Worm (Caenorhabditis elegans): ENCODE data around the gene dli-1.
A peak's percentile ranks its signal among the peaks of the same experiment; 100 is the strongest.

Gene dli-1

ce11 chrIV:13080185-13080584 lies 18.4 kb downstream of the dli-1 start (continued):
- TF ChIP-seq nhr-19 (GFP tag; conservative IDR thresholded peaks at IDR 0.05) (peak; percentile 40; the same call in 1 of the 2 replicates), nhr-237 (tag; optimal IDR thresholded peaks at IDR 0.05) (no peak), blmp-1 (tag; optimal IDR thresholded peaks at IDR 0.05) (peak; percentile 39), tbx-2 (tag; optimal IDR thresholded peaks at IDR 0.05) (peak; percentile 6), dsc-1 (tag; optimal IDR thresholded peaks at IDR 0.05) (no peak), nhr-90 (tag; optimal IDR thresholded peaks at IDR 0.05; ENCODE audit: poor library complexity) (peak; percentile 41), nhr-12 (tag; optimal IDR thresholded peaks at IDR 0.05) (no peak), nhr-28 (tag; optimal IDR thresholded peaks at IDR 0.05) (no peak), rnt-1 (tag; optimal IDR thresholded peaks at IDR 0.05) (no peak), efl-3 (GFP tag; optimal IDR thresholded peaks at IDR 0.05) (no peak), grh-1 (GFP tag; IDR thresholded peaks at IDR 0.05) (0 out of 2 replicates have a peak, but pooled peaks have one; percentile 7), C34B4.2 (tag; optimal IDR thresholded peaks at IDR 0.05) (no peak), fkh-4 (tag; optimal IDR thresholded peaks at IDR 0.05; ENCODE audit: borderline replicate concordance) (no peak), isw-1 (GFP tag; IDR thresholded peaks at IDR 0.05) (no peak), ztf-11 (tag; optimal IDR thresholded peaks at IDR 0.05) (no peak), unc-30 (tag; optimal IDR thresholded peaks at IDR 0.05) (no peak), ceh-63 (GFP tag; optimal IDR thresholded peaks at IDR 0.05) (no peak), unc-62 (GFP tag; optimal IDR thresholded peaks at IDR 0.05) (no peak), aly-2 (tag; optimal IDR thresholded peaks at IDR 0.05) (no peak), unc-98 (GFP tag; IDR thresholded peaks at IDR 0.05) (no peak), zip-4 (GFP tag; optimal IDR thresholded peaks at IDR 0.05) (no peak), pqm-1 (tag; optimal IDR thresholded peaks at IDR 0.05) (no peak), lin-14 (GFP tag; optimal IDR thresholded peaks at IDR 0.05) (peak; percentile 71), irx-1 (tag; optimal IDR thresholded peaks at IDR 0.05) (no peak), lin-35 (GFP tag; optimal IDR thresholded peaks at IDR 0.05) (peak in 1 of 2 experiments; percentile 44), F16B12.6 (tag; optimal IDR thresholded peaks at IDR 0.05) (no peak), mab-9 (GFP tag; IDR thresholded peaks at IDR 0.05) (no peak), nhr-11 (tag; optimal IDR thresholded peaks at IDR 0.05) (peak; percentile 9), swsn-7 (tag; optimal IDR thresholded peaks at IDR 0.05) (no peak), fkh-8 (tag; optimal IDR thresholded peaks at IDR 0.05) (no peak), sptf-1 (tag; optimal IDR thresholded peaks at IDR 0.05) (no peak)

ce11 chrIV:13079119-13079518 lies 19.5 kb downstream of the dli-1 start, which contains the start of gene C39E9.8:
Gene C39E9.8, plus strand, starts transcription at chrIV:13079446.
- TF ChIP-seq Y116A8C.19 (tag; optimal IDR thresholded peaks at IDR 0.05; ENCODE audit: borderline replicate concordance) (no peak), nhr-85 (tag) (peak; percentile 89), lin-35 (GFP tag; optimal IDR thresholded peaks at IDR 0.05) (peak in 1 of 2 experiments; percentile 63), fkh-10 (GFP tag; optimal IDR thresholded peaks at IDR 0.05) (no peak), snu-23 (GFP tag; optimal IDR thresholded peaks at IDR 0.05) (peak; percentile 25), nhr-20 (tag; optimal IDR thresholded peaks at IDR 0.05) (peak; percentile 60), efl-3 (GFP tag; optimal IDR thresholded peaks at IDR 0.05) (no peak), nhr-90 (tag; optimal IDR thresholded peaks at IDR 0.05; ENCODE audit: poor library complexity) (peak; percentile 43), elt-3 (tag; optimal IDR thresholded peaks at IDR 0.05) (peak in 1 of 6 experiments; percentile 43), blmp-1 (tag; optimal IDR thresholded peaks at IDR 0.05) (peak; percentile 5), egl-27 (tag; optimal IDR thresholded peaks at IDR 0.05) (no peak), lin-14 (GFP tag; optimal IDR thresholded peaks at IDR 0.05) (peak; percentile 70), nhr-71 (tag; optimal IDR thresholded peaks at IDR 0.05) (peak; percentile 62), jun-1 (tag; optimal IDR thresholded peaks at IDR 0.05) (peak; percentile 24), nhr-76 (tag; optimal IDR thresholded peaks at IDR 0.05) (no peak), nhr-19 (GFP tag; conservative IDR thresholded peaks at IDR 0.05) (peak; percentile 35), mdl-1 (tag; optimal IDR thresholded peaks at IDR 0.05) (peak in 1 of 2 experiments; percentile 18), grh-1 (GFP tag; IDR thresholded peaks at IDR 0.05) (peak; percentile 23; the same call in 1 of the 2 replicates)

Data from whole organism, L1 larva.